Fruit fly (Drosophila melanogaster): ENCODE results near the gene stc.
A peak's percentile ranks its signal among the peaks of the same experiment; 100 is the strongest.

Gene stc

DNA sequence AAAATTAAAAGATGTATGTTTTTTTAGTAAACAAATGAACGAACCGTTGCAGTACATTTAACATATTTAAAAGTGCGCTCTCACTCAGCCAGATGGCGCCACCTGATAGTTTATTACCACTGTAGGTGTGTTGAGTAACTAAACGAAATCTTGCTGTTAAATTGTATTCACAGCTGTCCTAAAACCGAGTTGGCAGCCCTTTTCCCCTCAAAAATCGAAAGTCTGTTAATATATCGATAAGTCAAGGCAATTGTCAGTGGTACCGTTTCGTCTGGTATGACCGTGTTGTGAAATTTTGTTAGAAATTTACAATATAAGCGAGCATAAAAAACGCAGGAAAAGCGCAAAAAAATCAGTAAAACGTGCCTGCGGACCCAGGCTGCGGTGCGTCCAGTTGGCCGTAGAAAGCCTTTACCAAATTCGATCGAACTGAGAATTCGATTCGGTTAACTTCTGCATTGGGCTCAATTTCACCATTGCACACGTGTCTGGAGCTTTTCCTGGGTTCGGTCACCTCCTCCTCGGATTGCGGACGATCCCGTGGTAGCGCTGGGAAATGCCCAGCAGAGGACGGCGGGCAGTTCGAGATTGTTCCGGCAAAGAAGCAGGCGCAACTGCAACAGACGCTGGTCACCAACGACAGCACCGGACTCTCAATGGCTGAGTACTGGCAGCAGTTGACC is at the start of gene stc (continued):
- no peak for TF ChIP-seq CG2712 (tag; optimal IDR thresholded peaks at IDR 0.05)
- TF ChIP-seq ase (GFP tag; IDR thresholded peaks at IDR 0.05), result no peak
- peak; percentile 100 for TF ChIP-seq trem (tag; optimal IDR thresholded peaks at IDR 0.05)
- TF ChIP-seq tx (GFP tag; optimal IDR thresholded peaks at IDR 0.05), result peak; percentile 41
- TF ChIP-seq gsb-n (tag; optimal IDR thresholded peaks at IDR 0.05), result peak; percentile 53
- peak; percentile 96 for TF ChIP-seq CTCF (GFP tag; optimal IDR thresholded peaks at IDR 0.05)
- TF ChIP-seq CG10321 (GFP tag; IDR thresholded peaks at IDR 0.05), result no peak
- TF ChIP-seq ERR (GFP tag; optimal IDR thresholded peaks at IDR 0.05), result peak; percentile 28
- peak; percentile 9 for TF ChIP-seq ewg (GFP tag; optimal IDR thresholded peaks at IDR 0.05)
- peak; percentile 73 for TF ChIP-seq gfzf (GFP tag; optimal IDR thresholded peaks at IDR 0.05)
- no peak for TF ChIP-seq kah (GFP tag; optimal IDR thresholded peaks at IDR 0.05)
- peak; percentile 37 for TF ChIP-seq dmrt11E (tag; optimal IDR thresholded peaks at IDR 0.05)
- TF ChIP-seq maf-S (GFP tag; optimal IDR thresholded peaks at IDR 0.05), result peak; percentile 31
- TF ChIP-seq salm (tag; optimal IDR thresholded peaks at IDR 0.05), result no peak
- peak; percentile 80 for TF ChIP-seq CG15514 (GFP tag; optimal IDR thresholded peaks at IDR 0.05)
- TF ChIP-seq corto (GFP tag; optimal IDR thresholded peaks at IDR 0.05), result no peak
- TF ChIP-seq CG2120 (GFP tag; optimal IDR thresholded peaks at IDR 0.05), result peak; percentile 69
- peak; percentile 44 for TF ChIP-seq pnt (GFP tag; optimal IDR thresholded peaks at IDR 0.05)
- peak; percentile 52 for TF ChIP-seq HLH54F (GFP tag; optimal IDR thresholded peaks at IDR 0.05)
- TF ChIP-seq Gug (GFP tag; IDR thresholded peaks at IDR 0.05), result no peak
- peak; percentile 20 for TF ChIP-seq CG11398 (GFP tag; optimal IDR thresholded peaks at IDR 0.05)
- no peak for TF ChIP-seq fu2 (GFP tag; optimal IDR thresholded peaks at IDR 0.05)
- TF ChIP-seq Asciz (GFP tag; optimal IDR thresholded peaks at IDR 0.05), result no peak
- TF ChIP-seq amos (GFP tag; IDR thresholded peaks at IDR 0.05; ENCODE audit: partially characterized antibody), result peak; percentile 75
- peak; percentile 74 for TF ChIP-seq CG2116 (GFP tag; optimal IDR thresholded peaks at IDR 0.05)
- TF ChIP-seq Dbx (GFP tag; IDR thresholded peaks at IDR 0.05), result peak; percentile 56; the same call in 2 of the 3 replicates
- no peak for TF ChIP-seq Mrtf (GFP tag; IDR thresholded peaks at IDR 0.05)
- peak; percentile 80 for TF ChIP-seq Sry-δ (GFP tag; optimal IDR thresholded peaks at IDR 0.05)
- TF ChIP-seq CG6791 (GFP tag; IDR thresholded peaks at IDR 0.05; ENCODE audit: partially characterized antibody), result peak; percentile 89
- TF ChIP-seq CG4854 (GFP tag; optimal IDR thresholded peaks at IDR 0.05), result peak; percentile 37
- TF ChIP-seq CG17361 (GFP tag; IDR thresholded peaks at IDR 0.05), result no peak
- TF ChIP-seq Chrac-16 (GFP tag; optimal IDR thresholded peaks at IDR 0.05), result peak; percentile 60
- peak; percentile 51 for TF ChIP-seq Max (GFP tag; optimal IDR thresholded peaks at IDR 0.05)
- peak; percentile 63 for TF ChIP-seq CG30403 (GFP tag; optimal IDR thresholded peaks at IDR 0.05)
- TF ChIP-seq chn (GFP tag; optimal IDR thresholded peaks at IDR 0.05), result peak; percentile 51
- peak; percentile 32 for TF ChIP-seq az2 (GFP tag; optimal IDR thresholded peaks at IDR 0.05)
- no peak for TF ChIP-seq NC2α (GFP tag; optimal IDR thresholded peaks at IDR 0.05)
- TF ChIP-seq D19B (GFP tag; optimal IDR thresholded peaks at IDR 0.05), result no peak
- TF ChIP-seq zf30C (GFP tag; optimal IDR thresholded peaks at IDR 0.05), result peak; percentile 8
- peak; percentile 47 for TF ChIP-seq CG12391 (tag; optimal IDR thresholded peaks at IDR 0.05)
- TF ChIP-seq CG16779 (GFP tag; IDR thresholded peaks at IDR 0.05), result no peak
- peak; percentile 37 for TF ChIP-seq Hr3 (GFP tag; optimal IDR thresholded peaks at IDR 0.05)
- 0 out of 2 replicates have a peak, but pooled peaks have one; percentile 18 for TF ChIP-seq CG14014 (GFP tag; IDR thresholded peaks at IDR 0.05)
- TF ChIP-seq CG8478 (optimal IDR thresholded peaks at IDR 0.05), result no peak
- TF ChIP-seq nmo (GFP tag; optimal IDR thresholded peaks at IDR 0.05), result peak; percentile 46
- TF ChIP-seq CG10267 (tag; optimal IDR thresholded peaks at IDR 0.05), result peak; percentile 92
- TF ChIP-seq sna (GFP tag; IDR thresholded peaks at IDR 0.05; ENCODE audit: partially characterized antibody), result peak; percentile 79
- peak; percentile 57 for TF ChIP-seq Nf-YC (tag; optimal IDR thresholded peaks at IDR 0.05)
- peak; percentile 92 for TF ChIP-seq Myb (GFP tag; optimal IDR thresholded peaks at IDR 0.05)
- peak; percentile 37 for TF ChIP-seq CG33557 (GFP tag; optimal IDR thresholded peaks at IDR 0.05)
- TF ChIP-seq br (optimal IDR thresholded peaks at IDR 0.05), result no peak

Data from whole organism, embryonic.